Fruit fly (Drosophila melanogaster) whole organism, embryonic: ENCODE results near the gene Hsp83.

Source experiments
- Atf-2 ChIP-seq: fragments of 200-800 bp; sonication (Bioruptor generic); optimal IDR thresholded peaks from 2 replicates; lab custom pipeline; 2016; ENCODE audit warnings: missing biosample characterization, missing genetic modification characterization
- B-H2 ChIP-seq: fragments of 200-800 bp; sonication (Bioruptor generic); optimal IDR thresholded peaks from 2 replicates; lab custom pipeline; 2018; ENCODE audit warnings: missing biosample characterization, mild to moderate bottlenecking, missing genetic modification characterization
- BEAF-32 ChIP-seq: fragments of 200-800 bp; sonication (Bioruptor generic); optimal IDR thresholded peaks from 3 replicates; lab custom pipeline; 2017; ENCODE audit warnings: missing biosample characterization, missing genetic modification characterization, mild to moderate bottlenecking, moderate library complexity, missing genetic modification reagents
- Bteb2 ChIP-seq: fragments of 200-800 bp; sonication (Bioruptor generic); optimal IDR thresholded peaks from 2 replicates; lab custom pipeline; 2016; ENCODE audit warnings: missing biosample characterization, missing genetic modification characterization
- CG10267 ChIP-seq: fragments of 200-800 bp; sonication (Bioruptor generic); optimal IDR thresholded peaks from 2 replicates; lab custom pipeline; 2018; ENCODE audit warnings: missing biosample characterization, mild to moderate bottlenecking, missing genetic modification characterization, moderate library complexity
- CG10543 ChIP-seq: fragments of 200-800 bp; sonication (Bioruptor generic); optimal IDR thresholded peaks from 3 replicates; lab custom pipeline; 2017; ENCODE audit warnings: missing biosample characterization, mild to moderate bottlenecking, missing genetic modification characterization, moderate library complexity
- CG11723 ChIP-seq: fragments of 200-800 bp; sonication (Bioruptor generic); optimal IDR thresholded peaks from 2 replicates; lab custom pipeline; 2017; ENCODE audit warnings: missing biosample characterization, mild to moderate bottlenecking, missing genetic modification characterization
- CG13296 ChIP-seq: fragments of 200-800 bp; sonication (Bioruptor generic); optimal IDR thresholded peaks from 3 replicates; lab custom pipeline; 2018; ENCODE audit warnings: missing biosample characterization, mild to moderate bottlenecking, missing genetic modification characterization
- CG13624 ChIP-seq: fragments of 200-800 bp; sonication (Bioruptor generic); optimal IDR thresholded peaks from 2 replicates; lab custom pipeline; 2016; ENCODE audit warnings: missing biosample characterization, missing genetic modification characterization
- CG14441 ChIP-seq: fragments of 200-800 bp; sonication (Bioruptor generic); IDR thresholded peaks from 2 replicates; pipeline ENCODE4 v1.3.6; 2022; ENCODE audit warnings: missing biosample characterization, missing genetic modification characterization
- CG14965 ChIP-seq: fragments of 200-800 bp; sonication (Bioruptor generic); optimal IDR thresholded peaks from 2 replicates; lab custom pipeline; 2016; ENCODE audit warnings: missing biosample characterization, missing genetic modification characterization, borderline replicate concordance
- CG15601 ChIP-seq: fragments of 200-800 bp; sonication (Bioruptor generic); optimal IDR thresholded peaks from 3 replicates; lab custom pipeline; 2019; ENCODE audit warnings: missing biosample characterization, mild to moderate bottlenecking, missing genetic modification characterization, moderate library complexity
- CG1647 ChIP-seq: fragments of 200-800 bp; sonication (Bioruptor generic); optimal IDR thresholded peaks from 3 replicates; lab custom pipeline; 2016; ENCODE audit warnings: missing biosample characterization, missing genetic modification characterization
- CG17186 ChIP-seq: fragments of 200-800 bp; sonication (Bioruptor generic); optimal IDR thresholded peaks from 3 replicates; lab custom pipeline; 2017; ENCODE audit warnings: missing biosample characterization, missing genetic modification reagents, missing genetic modification characterization
- CG17359 ChIP-seq: fragments of 200-800 bp; sonication (Bioruptor generic); optimal IDR thresholded peaks from 3 replicates; lab custom pipeline; 2018; ENCODE audit warnings: missing biosample characterization, mild to moderate bottlenecking, missing genetic modification characterization, moderate library complexity
- CG2199 ChIP-seq: fragments of 200-800 bp; sonication (Bioruptor generic); IDR thresholded peaks from 3 replicates; pipeline ENCODE4 v1.3.6; 2022; ENCODE audit warnings: missing biosample characterization, missing genetic modification characterization
- CG32772 ChIP-seq: fragments of 200-800 bp; sonication (Bioruptor generic); IDR thresholded peaks from 2 replicates; pipeline ENCODE4 v1.3.6; 2022; ENCODE audit warnings: missing biosample characterization, missing genetic modification characterization
- CG33213 ChIP-seq: fragments of 200-800 bp; sonication (Bioruptor generic); optimal IDR thresholded peaks from 3 replicates; lab custom pipeline; 2016; ENCODE audit warnings: missing biosample characterization, missing genetic modification characterization
- CG34224 ChIP-seq: fragments of 200-800 bp; sonication (Bioruptor generic); IDR thresholded peaks from 3 replicates; pipeline ENCODE4 v1.3.6; 2022; ENCODE audit warnings: missing biosample characterization, missing genetic modification characterization; ENCODE audit not compliant: partially characterized antibody
- CG34376 ChIP-seq: fragments of 200-800 bp; sonication (Bioruptor generic); optimal IDR thresholded peaks from 2 replicates; lab custom pipeline; 2018; ENCODE audit warnings: missing biosample characterization, mild to moderate bottlenecking, missing genetic modification characterization
- CG7745 ChIP-seq: fragments of 200-800 bp; sonication (Bioruptor generic); optimal IDR thresholded peaks from 2 replicates; lab custom pipeline; 2018; ENCODE audit warnings: missing biosample characterization, mild to moderate bottlenecking, missing genetic modification characterization, moderate library complexity
- CG8924 ChIP-seq: fragments of 200-800 bp; optimal IDR thresholded peaks from 3 replicates; lab custom pipeline; 2019; ENCODE audit warnings: missing biosample characterization, mild to moderate bottlenecking, missing genetic modification characterization, moderate library complexity
- Dll ChIP-seq: fragments of 200-800 bp; sonication (Bioruptor generic); IDR thresholded peaks from 4 replicates; pipeline ENCODE4 v1.3.6; 2022; ENCODE audit warnings: missing biosample characterization, missing genetic modification characterization; ENCODE audit not compliant: partially characterized antibody
- Gsc ChIP-seq: fragments of 200-800 bp; sonication (Bioruptor generic); IDR thresholded peaks from 2 replicates; pipeline ENCODE4 v1.3.6; 2022; ENCODE audit warnings: missing biosample characterization, missing genetic modification characterization
- HLH54F ChIP-seq: fragments of 200-800 bp; sonication (Bioruptor generic); optimal IDR thresholded peaks from 3 replicates; lab custom pipeline; 2016; ENCODE audit warnings: missing biosample characterization, missing genetic modification characterization
- HmgD ChIP-seq: fragments of 200-800 bp; sonication (Bioruptor generic); optimal IDR thresholded peaks from 3 replicates; lab custom pipeline; 2016; ENCODE audit warnings: missing biosample characterization, missing genetic modification characterization
- Hmr ChIP-seq: fragments of 200-800 bp; sonication (Bioruptor generic); optimal IDR thresholded peaks from 3 replicates; lab custom pipeline; 2017; ENCODE audit warnings: mild to moderate bottlenecking, missing biosample characterization, missing genetic modification reagents, missing genetic modification characterization
- Hsf ChIP-seq: fragments of 200-800 bp; sonication (Bioruptor generic); optimal IDR thresholded peaks from 3 replicates; lab custom pipeline; 2016; ENCODE audit warnings: missing biosample characterization, missing genetic modification characterization
- Med ChIP-seq: fragments of 200-800 bp; sonication (Bioruptor generic); peaks from one replicate; lab custom pipeline; 2016; ENCODE audit warnings: missing biosample characterization, missing genetic modification characterization, mild to moderate bottlenecking, inconsistent platforms, moderate library complexity
- Myb ChIP-seq: fragments of 200-800 bp; sonication (Bioruptor generic); optimal IDR thresholded peaks from 2 replicates; lab custom pipeline; 2016; ENCODE audit warnings: missing biosample characterization, missing genetic modification characterization
- Ptx1 ChIP-seq: fragments of 200-800 bp; sonication (Bioruptor generic); IDR thresholded peaks from 2 replicates; pipeline ENCODE4 v1.3.6; 2022; ENCODE audit warnings: missing biosample characterization, missing genetic modification characterization
- bab2 ChIP-seq: fragments of 200-800 bp; sonication (Bioruptor generic); optimal IDR thresholded peaks from 2 replicates; lab custom pipeline; 2016; ENCODE audit warnings: missing biosample characterization, missing genetic modification characterization
- br ChIP-seq: fragments of >200 bp; optimal IDR thresholded peaks from 2 replicates; lab custom pipeline; 2017
- btn ChIP-seq: fragments of 200-800 bp; sonication (Bioruptor generic); optimal IDR thresholded peaks from 2 replicates; lab custom pipeline; 2016; ENCODE audit warnings: missing biosample characterization, missing genetic modification characterization
- chif ChIP-seq, 2 experiments: fragments of 200-800 bp; sonication (Bioruptor generic); optimal IDR thresholded peaks; 3 replicates each; lab custom pipeline; 2016; ENCODE audit warnings: missing biosample characterization in 2 of 2, missing genetic modification characterization in 2 of 2
- chinmo ChIP-seq: fragments of 200-800 bp; sonication (Bioruptor generic); IDR thresholded peaks from 4 replicates; pipeline ENCODE4 v1.3.6; 2022; ENCODE audit warnings: missing biosample characterization, missing genetic modification characterization; ENCODE audit not compliant: partially characterized antibody
- crp ChIP-seq, 2 experiments: fragments of 200-800 bp; sonication (Bioruptor generic); optimal IDR thresholded peaks; 2 replicates in 1 of 2; 3 replicates in 1 of 2; lab custom pipeline; 2017; ENCODE audit warnings: missing biosample characterization in 2 of 2, missing genetic modification characterization in 2 of 2, mild to moderate bottlenecking in 1 of 2, moderate library complexity in 1 of 2
- grau ChIP-seq: fragments of 200-800 bp; optimal IDR thresholded peaks from 3 replicates; lab custom pipeline; 2019; ENCODE audit warnings: missing biosample characterization, mild to moderate bottlenecking, missing genetic modification characterization, moderate library complexity
- hkb ChIP-seq, 2 experiments: fragments of 200-800 bp in 1 of 2; fragments of >200 bp in 1 of 2; sonication (Bioruptor generic) in 1 of 2; IDR thresholded peaks in 1 of 2; optimal IDR thresholded peaks in 1 of 2; 2 replicates each; pipeline versions ENCODE4 v1.3.6 to Lab custom; 2017 to 2022; ENCODE audit warnings: missing biosample characterization in 1 of 2, missing genetic modification characterization in 1 of 2
- ken ChIP-seq: fragments of 200-800 bp; sonication (Bioruptor generic); IDR thresholded peaks from 3 replicates; pipeline ENCODE4 v1.3.6; 2022; ENCODE audit warnings: missing biosample characterization, missing genetic modification characterization
- nom ChIP-seq: fragments of 200-800 bp; sonication (Bioruptor generic); optimal IDR thresholded peaks from 2 replicates; lab custom pipeline; 2017; ENCODE audit warnings: missing biosample characterization, missing genetic modification characterization, mild to moderate bottlenecking, moderate library complexity, missing genetic modification reagents
- org-1 ChIP-seq: fragments of 200-800 bp; sonication (Bioruptor generic); optimal IDR thresholded peaks from 2 replicates; lab custom pipeline; 2017; ENCODE audit warnings: missing biosample characterization, missing genetic modification characterization
- pan ChIP-seq, 4 experiments: fragments of >200 bp in 3 of 4; fragments of 200-800 bp in 1 of 4; sonication (Bioruptor generic) in 1 of 4; optimal IDR thresholded peaks in 3 of 4; IDR thresholded peaks in 1 of 4; 2 replicates each; pipeline versions ENCODE4 v1.3.6 to Lab custom; 2017 to 2022; ENCODE audit warnings: missing biosample characterization in 2 of 4, missing genetic modification characterization in 2 of 4, mixed read lengths in 1 of 4
- ro ChIP-seq: fragments of 200-800 bp; sonication (Bioruptor generic); IDR thresholded peaks from 2 replicates; pipeline ENCODE4 v1.3.6; 2022; ENCODE audit warnings: missing biosample characterization, missing genetic modification characterization
- sob ChIP-seq: fragments of 200-800 bp; sonication (Bioruptor generic); IDR thresholded peaks from 2 replicates; pipeline ENCODE4 v1.3.6; 2022; ENCODE audit warnings: missing biosample characterization, missing genetic modification characterization
- sug ChIP-seq: fragments of 200-800 bp; optimal IDR thresholded peaks from 2 replicates; lab custom pipeline; 2019; ENCODE audit warnings: missing biosample characterization, mild to moderate bottlenecking, missing genetic modification characterization, moderate library complexity

The Hsp83 gene

dm6 chr3L:3236319-3236718 is 43.5 kb downstream of the Hsp83 start:
- peak; percentile 31 for TF ChIP-seq B-H2 (GFP tag; lab: Kevin White, UChicago)
- peak; percentile 16 for TF ChIP-seq CG13296 (GFP tag; lab: Kevin White, UChicago)
- TF ChIP-seq CG2199 (GFP tag; lab: Robert Waterston, UW): peak; percentile 64; the same call in 1 of the 3 replicates
- TF ChIP-seq Med (GFP tag; lab: Kevin White, UChicago): peak; percentile 20
- no peak for TF ChIP-seq CG1647 (GFP tag; lab: Kevin White, UChicago)
- TF ChIP-seq sug (tag; lab: Kevin White, UChicago): peak; percentile 91
- TF ChIP-seq CG34376 (GFP tag; lab: Kevin White, UChicago): peak; percentile 6
- peak; percentile 8 for TF ChIP-seq CG10543 (GFP tag; lab: Kevin White, UChicago)
- no peak for TF ChIP-seq CG14965
- no peak for TF ChIP-seq HLH54F (GFP tag; lab: Kevin White, UChicago)
- no peak for TF ChIP-seq CG13624 (GFP tag; lab: Kevin White, UChicago)
- peak; percentile 4 for TF ChIP-seq grau (tag; lab: Kevin White, UChicago)
- no peak for TF ChIP-seq chinmo
- TF ChIP-seq br (lab: Kevin White, UChicago): no peak
- peak; percentile 25; the same call in 1 of the 2 replicates for TF ChIP-seq sob (GFP tag; lab: Robert Waterston, UW)

dm6 chr3L:3239033-3239752 is 46.4 kb downstream of the Hsp83 start, which contains the start of gene CG17746:
CG17746 (minus strand) TSS chr3L:3239578.
- TF ChIP-seq nom (peak; percentile 57), CG8924 (tag; lab: Kevin White, UChicago) (peak; percentile 10), Atf-2 (no peak), crp (GFP tag; optimal IDR thresholded peaks at IDR 0.05; lab: Kevin White, UChicago) (no peak), ro (GFP tag; lab: Robert Waterston, UW) (no peak), CG33213 (GFP tag; lab: Kevin White, UChicago) (peak; percentile 90), chif (GFP tag; optimal IDR thresholded peaks at IDR 0.05; lab: Kevin White, UChicago) (peak in 1 of 2 experiments; percentile 29), hkb (optimal IDR thresholded peaks at IDR 0.05; lab: Kevin White, UChicago) (peak; percentile 84), hkb (GFP tag; IDR thresholded peaks at IDR 0.05; lab: Robert Waterston, UW) (no peak), CG15601 (tag; lab: Kevin White, UChicago) (peak; percentile 53), BEAF-32 (GFP tag; lab: Kevin White, UChicago) (peak; percentile 48), Gsc (no peak), bab2 (GFP tag; lab: Kevin White, UChicago) (peak; percentile 58), CG32772 (GFP tag; lab: Robert Waterston, UW) (peak; percentile 49; the same call in 1 of the 2 replicates), CG7745 (tag; lab: Kevin White, UChicago) (no peak), CG17359 (tag; lab: Kevin White, UChicago) (peak; percentile 21), CG17186 (peak; percentile 83), btn (no peak), Dll (GFP tag; lab: Robert Waterston, UW) (peak; percentile 57; the same call in 3 of the 4 replicates), CG34224 (peak; percentile 59; the same call in 2 of the 3 replicates), pan (optimal IDR thresholded peaks at IDR 0.05; lab: Kevin White, UChicago) (no peak), pan (GFP tag; optimal IDR thresholded peaks at IDR 0.05 in 1 of 2, IDR thresholded peaks at IDR 0.05 in 1 of 2) (no peak), Hmr (peak; percentile 68), CG11723 (GFP tag; lab: Kevin White, UChicago) (no peak), CG14441 (GFP tag; lab: Robert Waterston, UW) (no peak), Myb (GFP tag; lab: Kevin White, UChicago) (peak; percentile 79), org-1 (no peak), CG34376 (GFP tag; lab: Kevin White, UChicago) (peak; percentile 53), CG1647 (GFP tag; lab: Kevin White, UChicago) (peak; percentile 15), Hsf (peak; percentile 45), CG10267 (tag; lab: Kevin White, UChicago) (peak; percentile 98), HmgD (GFP tag; lab: Kevin White, UChicago) (peak; percentile 53), Ptx1 (GFP tag; lab: Robert Waterston, UW) (no peak), ken (peak; percentile 64; the same call in 2 of the 3 replicates), Bteb2 (GFP tag; lab: Kevin White, UChicago) (peak; percentile 45)
